Fruit fly (Drosophila melanogaster) whole organism: ENCODE measurements around the gene Gycalpha99B.

Experiments used
- CG8478 ChIP-seq: fragments of >200 bp; optimal IDR thresholded peaks from 2 replicates; lab custom pipeline; 2018; ENCODE audit warnings: inconsistent platforms
- Dll ChIP-seq: fragments of >200 bp; optimal IDR thresholded peaks from 2 replicates; lab custom pipeline; 2017
- EcR ChIP-seq, 2 experiments: fragments of >200 bp; optimal IDR thresholded peaks; 2 replicates each; lab custom pipeline; 2017; ENCODE audit warnings: missing biosample characterization in 2 of 2, missing genetic modification characterization in 2 of 2, missing genetic modification reagents in 2 of 2
- psq ChIP-seq: fragments of >200 bp; optimal IDR thresholded peaks from 2 replicates; lab custom pipeline; 2017
- usp ChIP-seq: fragments of >200 bp; optimal IDR thresholded peaks from 2 replicates; lab custom pipeline; 2017; ENCODE audit warnings: missing biosample characterization, missing genetic modification characterization, mixed read lengths

dm6 chr3R:29723048-29723656, 40.8 kb downstream of the Gycalpha99B start, which contains the start of gene Pcd:
- TF ChIP-seq psq (lab: Kevin White, UChicago) = no peak
- no peak for TF ChIP-seq Dll (lab: Kevin White, UChicago)
- no peak for TF ChIP-seq EcR (GFP tag; optimal IDR thresholded peaks at IDR 0.05; lab: Kevin White, UChicago)
- no peak for TF ChIP-seq CG8478 (lab: Kevin White, UChicago)
- no peak for TF ChIP-seq usp (GFP tag; lab: Kevin White, UChicago)
